Worm (Caenorhabditis elegans) whole organism, young adult: ENCODE data around the gene srbc-51.

Experiments
- F39B2.1 ChIP-seq: fragments of 200-800 bp; sonication (Bioruptor generic); IDR thresholded peaks from 2 replicates; pipeline ENCODE4 v1.3.6; 2022; ENCODE audit warnings: missing genetic modification reagents, missing genetic modification characterization, missing compliant biosample characterization
- Y53F4B.3 ChIP-seq: fragments of 200-800 bp; sonication (Bioruptor generic); IDR thresholded peaks from 2 replicates; pipeline ENCODE4 v1.3.6; 2022; ENCODE audit warnings: missing genetic modification reagents, missing genetic modification characterization, missing compliant biosample characterization
- Y67H2A.10 ChIP-seq: fragments of 200-800 bp; sonication (Bioruptor generic); conservative IDR thresholded peaks from 2 replicates; pipeline ENCODE4 v1.3.6; 2022; ENCODE audit warnings: missing genetic modification reagents, missing genetic modification characterization, missing compliant biosample characterization
- ets-4 ChIP-seq: fragments of 200-800 bp; sonication (Bioruptor generic); optimal IDR thresholded peaks from 2 replicates; lab custom pipeline; 2018; ENCODE audit warnings: mild to moderate bottlenecking, missing genetic modification characterization, missing compliant biosample characterization
- hrde-1 ChIP-seq: sonication (generic microtip); optimal IDR thresholded peaks from 2 replicates; lab custom pipeline; 2016; ENCODE audit warnings: missing genetic modification characterization, mild to moderate bottlenecking, missing compliant biosample characterization, moderate library complexity, missing genotype, missing genetic modification reagents, borderline replicate concordance
- mel-28 ChIP-seq: sonication (generic microtip); optimal IDR thresholded peaks from 2 replicates; lab custom pipeline; 2016; ENCODE audit warnings: borderline replicate concordance, mild to moderate bottlenecking, missing genetic modification characterization, missing compliant biosample characterization
- mxl-1 ChIP-seq: sonication (generic microtip); optimal IDR thresholded peaks from 2 replicates; lab custom pipeline; 2016; ENCODE audit warnings: missing genetic modification characterization, missing compliant biosample characterization
- unc-130 ChIP-seq: sonication (generic microtip); optimal IDR thresholded peaks from 2 replicates; lab custom pipeline; 2016; ENCODE audit warnings: missing genetic modification reagents, missing genetic modification characterization, missing compliant biosample characterization
- unc-62 ChIP-seq: fragments of 150-350 bp; optimal IDR thresholded peaks from 2 replicates; lab custom pipeline; 2014; ENCODE audit warnings: missing biosample characterization, missing genetic modification reagents, missing genetic modification characterization

- TF ChIP-seq unc-130: no peak
- TF ChIP-seq unc-62 (GFP tag; lab: Kevin White, UChicago): no peak
- TF ChIP-seq Y67H2A.10 (GFP tag; lab: Robert Waterston, UW): no peak
- TF ChIP-seq mxl-1 (tag; lab: Kevin White, UChicago): no peak
- TF ChIP-seq Y53F4B.3 (GFP tag; lab: Robert Waterston, UW): no peak
- TF ChIP-seq hrde-1 (tag; lab: Kevin White, UChicago): no peak
- TF ChIP-seq mel-28 (tag; lab: Kevin White, UChicago): no peak
- no peak for TF ChIP-seq ets-4
- no peak for TF ChIP-seq F39B2.1 (GFP tag; lab: Robert Waterston, UW)
These were observed 30.1 kb upstream of the srbc-51 start, which contains the start of gene nhr-223 for ce11 chrV:15796087-15796486.
